Worm (Caenorhabditis elegans) whole organism, early embryonic: ENCODE results near the gene F40A3.7.

ENCODE experiments used
- ama-1 ChIP-seq: fragments of 150-350 bp; optimal IDR thresholded peaks from 2 replicates; lab custom pipeline; 2014
- hmg-4 ChIP-seq: fragments of 200-800 bp; sonication (Bioruptor generic); optimal IDR thresholded peaks from 2 replicates; lab custom pipeline; 2018; ENCODE audit warnings: mild to moderate bottlenecking, missing genetic modification characterization, missing compliant biosample characterization
- sea-1 ChIP-seq: fragments of 200-800 bp; sonication (Bioruptor generic); conservative IDR thresholded peaks from 2 replicates; pipeline ENCODE4 v1.3.6; 2022; ENCODE audit warnings: missing genetic modification characterization, missing compliant biosample characterization

DNA sequence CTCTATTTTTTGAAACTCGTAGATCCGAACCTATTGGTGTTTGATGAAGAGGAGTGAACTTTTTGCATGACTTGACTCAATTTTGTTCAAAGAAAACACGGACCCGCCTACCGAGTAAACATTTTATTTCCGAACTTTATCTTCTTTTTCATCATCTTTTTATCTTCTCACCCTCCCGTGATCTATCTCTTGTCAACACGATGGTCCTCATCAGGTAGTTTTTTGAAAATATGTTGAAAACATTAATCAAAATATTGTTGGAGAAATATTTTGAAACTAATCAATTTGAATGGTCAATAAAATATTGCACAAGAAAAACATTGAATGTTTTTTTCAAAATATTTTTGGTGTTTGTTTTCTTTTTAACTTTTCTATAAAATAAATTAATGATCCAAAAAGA is 8.8 kb upstream of the F40A3.7 start:
- TF ChIP-seq hmg-4: no peak
- TF ChIP-seq ama-1 (lab: Kevin White, UChicago): no peak
- TF ChIP-seq sea-1 (GFP tag; lab: Robert Waterston, UW): no peak
